Worm (Caenorhabditis elegans): Measurements from ENCODE around the gene F57A8.6.

The F57A8.6 gene

DNA sequence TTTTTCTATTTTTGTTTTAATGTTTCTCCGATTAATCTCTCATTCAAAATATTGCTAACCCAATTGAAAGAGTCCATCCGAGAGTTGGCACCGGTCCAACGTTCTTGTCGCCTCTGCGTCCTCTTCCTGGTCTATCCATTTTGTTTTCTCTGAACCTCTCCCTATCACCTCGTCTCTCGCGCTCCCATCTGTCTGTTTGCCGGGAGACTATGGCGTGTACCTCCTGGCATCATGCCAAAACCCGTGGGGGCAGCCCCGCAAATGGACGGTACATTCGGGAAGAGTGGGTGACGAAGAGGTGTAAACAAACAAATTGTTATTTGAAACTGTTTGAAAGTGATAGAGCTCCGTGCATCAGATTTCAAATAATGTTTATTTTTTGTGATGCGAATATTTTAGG, 37.4 kb downstream of the F57A8.6 start, which contains the start of gene T06E8.2 (continued):
- TF ChIP-seq cebp-1 (GFP tag; IDR thresholded peaks at IDR 0.05), result no peak
- peak; percentile 12 for TF ChIP-seq cebp-1 (tag; optimal IDR thresholded peaks at IDR 0.05)

ce11 chrV:10035586-10035985, 38.1 kb downstream of the F57A8.6 start:
- no peak for TF ChIP-seq C06A6.2 (GFP tag; conservative IDR thresholded peaks at IDR 0.05)
- no peak for TF ChIP-seq rpc-1 (optimal IDR thresholded peaks at IDR 0.05)
- no peak for TF ChIP-seq rpc-1 (tag; optimal IDR thresholded peaks at IDR 0.05)
- no peak for TF ChIP-seq tbx-9 (tag; optimal IDR thresholded peaks at IDR 0.05; ENCODE audit: borderline replicate concordance)
- TF ChIP-seq F10E7.11 (tag; optimal IDR thresholded peaks at IDR 0.05), result no peak
- TF ChIP-seq madf-3 (GFP tag; IDR thresholded peaks at IDR 0.05), result no peak
- no peak for TF ChIP-seq rec-8 (tag; optimal IDR thresholded peaks at IDR 0.05)

DNA sequence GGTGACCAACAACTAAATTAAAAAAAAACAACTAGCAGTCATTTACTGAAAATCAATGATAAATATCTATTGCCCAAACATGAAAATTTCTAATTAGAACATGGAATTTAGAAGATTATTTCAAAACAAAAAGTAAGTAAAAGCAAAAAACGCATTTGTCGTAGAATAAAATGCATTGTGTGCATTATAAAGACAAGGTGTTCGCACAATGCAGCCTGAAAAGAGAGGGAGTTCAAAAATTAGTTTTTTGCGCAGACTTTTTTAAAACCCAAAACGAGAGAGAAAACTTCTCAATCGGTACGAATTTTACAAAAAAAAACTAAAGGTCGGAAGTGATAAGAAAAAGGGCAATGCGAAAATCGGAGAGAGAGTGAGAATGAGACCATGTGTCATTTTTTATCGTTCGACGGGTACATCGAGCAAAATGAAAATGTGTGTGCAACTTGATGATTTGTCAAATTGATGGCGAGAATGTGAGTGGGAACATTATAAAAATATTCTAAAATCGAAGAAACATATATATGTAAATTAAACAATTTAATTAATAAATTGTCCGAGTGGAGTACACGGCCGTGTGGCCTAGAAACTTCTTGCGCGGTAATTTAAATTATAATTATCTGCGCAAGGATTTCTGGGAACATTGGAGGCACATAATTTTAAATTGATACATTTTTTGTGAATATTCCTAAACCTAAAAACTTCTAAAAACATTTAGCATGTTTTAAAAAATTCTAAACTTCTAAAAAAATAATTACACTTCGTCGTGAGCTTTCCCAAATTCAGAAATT, 42.1 kb downstream of the F57A8.6 start:
- TF ChIP-seq ztf-22 (GFP tag; optimal IDR thresholded peaks at IDR 0.05), result no peak
- no peak for TF ChIP-seq ceh-91 (GFP tag; IDR thresholded peaks at IDR 0.05)
- no peak for TF ChIP-seq T26A5.8 (tag; optimal IDR thresholded peaks at IDR 0.05)
- no peak for TF ChIP-seq ZK185.1 (tag; optimal IDR thresholded peaks at IDR 0.05; ENCODE audit: poor library complexity, severe bottlenecking)
- no peak for TF ChIP-seq lsl-1 (GFP tag; optimal IDR thresholded peaks at IDR 0.05)
- TF ChIP-seq him-1 (tag; optimal IDR thresholded peaks at IDR 0.05), result no peak
- no peak for TF ChIP-seq nfya-1 (tag; optimal IDR thresholded peaks at IDR 0.05; ENCODE audit: borderline replicate concordance, insufficient read depth)
- no peak for TF ChIP-seq F57C9.4 (tag; optimal IDR thresholded peaks at IDR 0.05)
- no peak for TF ChIP-seq sptf-2 (GFP tag; optimal IDR thresholded peaks at IDR 0.05)
- TF ChIP-seq nhr-80 (tag; optimal IDR thresholded peaks at IDR 0.05), result peak; percentile 79
- no peak for TF ChIP-seq F57A8.1 (GFP tag; optimal IDR thresholded peaks at IDR 0.05)
- no peak for TF ChIP-seq sdz-38 (tag; optimal IDR thresholded peaks at IDR 0.05)
- no peak for TF ChIP-seq zim-3 (tag; optimal IDR thresholded peaks at IDR 0.05)
- no peak for TF ChIP-seq ceh-27 (GFP tag; optimal IDR thresholded peaks at IDR 0.05)
- TF ChIP-seq cebp-1 (GFP tag; IDR thresholded peaks at IDR 0.05), result no peak
- peak; percentile 9 for TF ChIP-seq cebp-1 (tag; optimal IDR thresholded peaks at IDR 0.05)
- no peak for TF ChIP-seq akir-1 (GFP tag; optimal IDR thresholded peaks at IDR 0.05)
- no peak for TF ChIP-seq nfyb-1 (GFP tag; IDR thresholded peaks at IDR 0.05)
- TF ChIP-seq chd-7 (tag; optimal IDR thresholded peaks at IDR 0.05), result no peak
- TF ChIP-seq lin-26 (GFP tag; IDR thresholded peaks at IDR 0.05), result no peak
- TF ChIP-seq madf-8 (GFP tag; conservative IDR thresholded peaks at IDR 0.05), result 0 out of 2 replicates have a peak, but pooled peaks have one; percentile 10
- no peak for TF ChIP-seq ztf-28 (GFP tag; IDR thresholded peaks at IDR 0.05)
- peak; percentile 17 for TF ChIP-seq F23B12.7 (tag; optimal IDR thresholded peaks at IDR 0.05; ENCODE audit: insufficient read depth)
- no peak for TF ChIP-seq bed-1 (GFP tag; IDR thresholded peaks at IDR 0.05)
- no peak for TF ChIP-seq ekl-4 (GFP tag; IDR thresholded peaks at IDR 0.05)
- no peak for TF ChIP-seq Y56A3A.18 (GFP tag; IDR thresholded peaks at IDR 0.05)
- no peak for TF ChIP-seq Y53F4B.3 (GFP tag; IDR thresholded peaks at IDR 0.05)
- no peak for TF ChIP-seq Y67H2A.10 (GFP tag; conservative IDR thresholded peaks at IDR 0.05)
- TF ChIP-seq lin-40 (tag; optimal IDR thresholded peaks at IDR 0.05), result peak; percentile 41
- no peak for TF ChIP-seq lag-1 (GFP tag; IDR thresholded peaks at IDR 0.05)
- TF ChIP-seq mes-4 (tag; optimal IDR thresholded peaks at IDR 0.05), result no peak
- TF ChIP-seq mxl-1 (tag; optimal IDR thresholded peaks at IDR 0.05), result no peak
- TF ChIP-seq dox-1 (GFP tag; IDR thresholded peaks at IDR 0.05), result peak; percentile 50
- no peak for TF ChIP-seq hlh-12 (tag; optimal IDR thresholded peaks at IDR 0.05)
- no peak for TF ChIP-seq atf-7 (tag; optimal IDR thresholded peaks at IDR 0.05)
- TF ChIP-seq tbp1 (GFP tag; optimal IDR thresholded peaks at IDR 0.05), result no peak
- peak; percentile 17 for TF ChIP-seq attf-5 (GFP tag; optimal IDR thresholded peaks at IDR 0.05)
- TF ChIP-seq hsf-1 (GFP tag; IDR thresholded peaks at IDR 0.05), result no peak

Measured in whole organism, young adult.